Worm (Caenorhabditis elegans): ENCODE data around the gene ptd-2.

DNA sequence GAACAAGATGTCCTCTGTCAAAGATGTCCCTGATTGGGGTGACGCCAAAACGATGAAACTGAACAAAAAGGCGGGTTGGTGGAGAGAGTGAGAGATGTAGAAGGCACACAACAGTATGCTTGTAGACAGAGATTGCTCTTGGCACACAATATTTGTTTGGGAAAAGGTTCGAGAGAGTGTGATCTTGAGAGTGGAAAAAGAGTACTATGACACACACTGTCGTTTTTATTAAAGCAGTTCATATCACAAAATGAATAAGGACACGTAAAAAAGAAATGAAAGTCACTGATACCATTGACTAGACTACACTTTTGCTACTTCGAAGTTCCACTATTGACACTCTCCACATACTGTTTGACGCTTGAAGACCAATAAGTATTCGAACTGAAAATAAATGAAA is 5.4 kb downstream of the ptd-2 start:
- TF ChIP-seq pha-2 (tag; optimal IDR thresholded peaks at IDR 0.05) (no peak), pqm-1 (tag; optimal IDR thresholded peaks at IDR 0.05) (no peak), tbx-7 (tag; optimal IDR thresholded peaks at IDR 0.05) (no peak), eyg-1 (tag; optimal IDR thresholded peaks at IDR 0.05) (no peak), pha-4 (tag; optimal IDR thresholded peaks at IDR 0.05) (no peak), ztf-16 (tag; optimal IDR thresholded peaks at IDR 0.05) (no peak), pat-9 (tag; optimal IDR thresholded peaks at IDR 0.05) (no peak), F13H6.1 (tag; optimal IDR thresholded peaks at IDR 0.05) (no peak), ceh-24 (tag; optimal IDR thresholded peaks at IDR 0.05) (no peak), tbx-2 (tag; optimal IDR thresholded peaks at IDR 0.05) (no peak), pag-3 (tag; optimal IDR thresholded peaks at IDR 0.05; ENCODE audit: borderline replicate concordance) (no peak), K02D7.2 (tag; optimal IDR thresholded peaks at IDR 0.05) (no peak), ama-1 (optimal IDR thresholded peaks at IDR 0.05) (no peak), ref-2 (tag; optimal IDR thresholded peaks at IDR 0.05) (no peak)
